Worm (Caenorhabditis elegans) whole organism, early embryonic: ENCODE results near the gene egl-43.

Source experiments
- B0310.2 ChIP-seq: sonication (generic microtip); optimal IDR thresholded peaks from 2 replicates; lab custom pipeline; 2016; ENCODE audit warnings: mild to moderate bottlenecking, missing genetic modification characterization, missing compliant biosample characterization
- F13C5.2 ChIP-seq: sonication (generic microtip); optimal IDR thresholded peaks from 2 replicates; lab custom pipeline; 2017; ENCODE audit warnings: mild to moderate bottlenecking, missing genetic modification characterization, inconsistent platforms, missing compliant biosample characterization
- aly-1 ChIP-seq: sonication (generic microtip); optimal IDR thresholded peaks from 2 replicates; lab custom pipeline; 2016; ENCODE audit warnings: missing genetic modification characterization, missing compliant biosample characterization
- ama-1 ChIP-seq: fragments of 150-350 bp; optimal IDR thresholded peaks from 2 replicates; lab custom pipeline; 2014
- ceh-13 ChIP-seq: fragments of 200-800 bp; sonication (Bioruptor generic); optimal IDR thresholded peaks from 2 replicates; lab custom pipeline; 2018; ENCODE audit warnings: mild to moderate bottlenecking, missing genetic modification characterization, missing compliant biosample characterization
- ceh-36 ChIP-seq: sonication (generic microtip); optimal IDR thresholded peaks from 2 replicates; lab custom pipeline; 2016; ENCODE audit warnings: missing genetic modification characterization, inconsistent platforms, missing compliant biosample characterization
- ets-7 ChIP-seq: sonication (generic microtip); optimal IDR thresholded peaks from 2 replicates; lab custom pipeline; 2016; ENCODE audit warnings: missing genotype, missing genetic modification characterization, missing compliant biosample characterization
- flt-1 ChIP-seq: fragments of 200-800 bp; sonication (Bioruptor generic); IDR thresholded peaks from 2 replicates; pipeline ENCODE4 v1.3.6; 2022; ENCODE audit warnings: missing genetic modification characterization, missing compliant biosample characterization
- hmbx-1 ChIP-seq: sonication (generic microtip); optimal IDR thresholded peaks from 2 replicates; lab custom pipeline; 2016; ENCODE audit warnings: mild to moderate bottlenecking, missing genetic modification characterization, missing compliant biosample characterization
- hmg-4 ChIP-seq: fragments of 200-800 bp; sonication (Bioruptor generic); optimal IDR thresholded peaks from 2 replicates; lab custom pipeline; 2018; ENCODE audit warnings: mild to moderate bottlenecking, missing genetic modification characterization, missing compliant biosample characterization
- hnd-1 ChIP-seq: sonication (generic microtip); optimal IDR thresholded peaks from 2 replicates; lab custom pipeline; 2016; ENCODE audit warnings: missing genetic modification characterization, missing compliant biosample characterization
- pes-1 ChIP-seq: fragments of 200-800 bp; sonication (Bioruptor generic); IDR thresholded peaks from 2 replicates; pipeline ENCODE4 v1.3.6; 2022; ENCODE audit warnings: missing genetic modification reagents, missing genetic modification characterization, missing compliant biosample characterization
- scrt-1 ChIP-seq: fragments of 200-800 bp; sonication (Bioruptor generic); IDR thresholded peaks from 2 replicates; pipeline ENCODE4 v1.3.6; 2022; ENCODE audit warnings: missing genetic modification characterization, missing compliant biosample characterization
- sea-1 ChIP-seq: fragments of 200-800 bp; sonication (Bioruptor generic); conservative IDR thresholded peaks from 2 replicates; pipeline ENCODE4 v1.3.6; 2022; ENCODE audit warnings: missing genetic modification characterization, missing compliant biosample characterization
- tbx-11 ChIP-seq: fragments of 200-800 bp; sonication (Bioruptor generic); IDR thresholded peaks from 2 replicates; pipeline ENCODE4 v1.3.6; 2022; ENCODE audit warnings: missing genetic modification characterization, missing compliant biosample characterization
- tbx-37 ChIP-seq: fragments of 200-800 bp; sonication (Bioruptor generic); conservative IDR thresholded peaks from 2 replicates; pipeline ENCODE4 v1.3.6; 2022; ENCODE audit warnings: missing genetic modification reagents, missing genetic modification characterization, missing compliant biosample characterization
- tra-4 ChIP-seq: sonication (generic microtip); optimal IDR thresholded peaks from 2 replicates; lab custom pipeline; 2017; ENCODE audit warnings: missing genetic modification characterization, missing compliant biosample characterization

egl-43 gene

DNA sequence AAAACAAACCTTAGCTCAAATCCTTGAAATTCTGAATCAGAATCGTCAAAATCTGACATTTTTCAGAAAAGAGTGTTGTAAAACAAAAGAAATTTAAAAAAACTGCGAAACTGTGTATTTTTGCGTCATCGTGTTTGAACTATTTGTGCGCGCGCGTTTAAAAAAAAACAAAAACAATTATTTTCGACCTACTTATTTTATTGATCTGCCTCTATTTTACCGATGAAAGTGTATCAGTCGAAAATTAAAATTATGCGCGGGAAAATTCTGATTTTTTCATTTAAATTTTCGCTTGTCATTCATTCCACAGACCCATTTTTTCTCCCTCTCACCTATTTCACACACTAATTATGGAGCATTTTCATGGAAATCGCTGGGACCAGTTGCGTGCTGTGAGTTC lies 16.1 kb upstream of the egl-43 start, which contains the start of the genes C05C10.7 and C05C10.5:
TSS of gene C05C10.7 (minus strand) at position 95 of the 400 bp plus-strand sequence.
TSS of gene C05C10.5 (plus strand) at position 164 of the 400 bp plus-strand sequence.
- TF ChIP-seq flt-1 = no peak
- no peak for TF ChIP-seq scrt-1 (GFP tag; lab: Robert Waterston, UW)
- no peak for TF ChIP-seq F13C5.2 (tag; lab: Kevin White, UChicago)
- no peak for TF ChIP-seq tbx-11 (GFP tag; lab: Robert Waterston, UW)
- no peak for TF ChIP-seq tra-4
- no peak for TF ChIP-seq B0310.2 (tag; lab: Kevin White, UChicago)
- no peak for TF ChIP-seq hmbx-1 (tag; lab: Kevin White, UChicago)
- no peak for TF ChIP-seq aly-1 (tag; lab: Kevin White, UChicago)
- TF ChIP-seq tbx-37 = no peak
- TF ChIP-seq ama-1 (lab: Kevin White, UChicago) = no peak

DNA sequence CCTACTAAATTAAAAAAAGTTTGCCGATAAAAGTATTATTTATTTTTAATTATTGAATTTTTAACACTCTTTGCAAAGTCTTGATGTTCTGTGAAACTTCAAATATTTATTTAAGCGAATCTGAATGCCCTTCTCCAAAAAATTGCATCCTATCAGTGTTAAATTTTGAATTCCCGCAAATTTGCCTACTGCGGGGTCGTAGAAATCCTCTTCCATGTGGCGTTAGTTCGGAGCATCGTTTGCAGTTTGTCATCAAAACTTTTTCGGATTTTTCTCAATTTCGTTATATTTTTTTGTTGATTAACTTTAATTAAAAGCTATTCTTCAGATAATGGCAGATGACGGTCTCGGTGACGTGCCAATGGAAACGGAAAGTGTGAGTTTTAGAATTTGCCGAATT lies 14.6 kb upstream of the egl-43 start, which contains the start of gene ufd-3:
TSS of gene ufd-3 (plus strand) at position 324 of the 400 bp plus-strand sequence.
- no peak for TF ChIP-seq ceh-36 (tag; lab: Kevin White, UChicago)
- no peak for TF ChIP-seq sea-1 (GFP tag; lab: Robert Waterston, UW)
- no peak for TF ChIP-seq tbx-11 (GFP tag; lab: Robert Waterston, UW)
- no peak for TF ChIP-seq hmg-4 (GFP tag; lab: Kevin White, UChicago)
- no peak for TF ChIP-seq ceh-13 (GFP tag; lab: Kevin White, UChicago)
- TF ChIP-seq tbx-37 = peak; percentile 87
- TF ChIP-seq aly-1 (tag; lab: Kevin White, UChicago) = no peak
- TF ChIP-seq scrt-1 (GFP tag; lab: Robert Waterston, UW) = no peak
- peak; percentile 47; the same call in 1 of the 2 replicates for TF ChIP-seq flt-1
- TF ChIP-seq B0310.2 (tag; lab: Kevin White, UChicago) = no peak
- TF ChIP-seq hmbx-1 (tag; lab: Kevin White, UChicago) = no peak
- TF ChIP-seq F13C5.2 (tag; lab: Kevin White, UChicago) = peak; percentile 57
- no peak; the same call in 1 of the 2 replicates for TF ChIP-seq pes-1
- no peak for TF ChIP-seq hnd-1
- no peak for TF ChIP-seq tra-4
- TF ChIP-seq ets-7 = no peak
- TF ChIP-seq ama-1 (lab: Kevin White, UChicago) = no peak

DNA sequence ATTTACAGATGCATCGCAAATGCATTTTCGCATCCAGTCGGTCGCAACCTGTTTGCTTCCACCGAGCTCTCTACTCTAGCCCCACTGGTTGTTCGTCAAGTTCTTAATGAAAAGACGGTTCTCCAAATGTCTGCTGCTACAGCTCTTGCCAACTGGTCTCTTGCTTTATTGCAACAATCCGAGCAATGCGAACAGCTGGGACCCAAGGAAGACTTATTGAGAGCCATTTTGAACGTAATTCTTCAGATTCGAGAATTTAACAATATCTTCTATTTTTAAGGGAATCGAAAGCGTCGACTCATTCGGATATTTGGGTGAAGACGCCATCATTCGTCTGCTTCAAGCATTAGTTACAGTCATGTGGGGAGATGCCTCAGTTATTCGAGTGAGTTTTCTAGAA lies 11.7 kb upstream of the egl-43 start:
- TF ChIP-seq tra-4 = no peak
- TF ChIP-seq hmbx-1 (tag; lab: Kevin White, UChicago) = no peak
- TF ChIP-seq pes-1 = no peak
- no peak for TF ChIP-seq F13C5.2 (tag; lab: Kevin White, UChicago)
- no peak for TF ChIP-seq scrt-1 (GFP tag; lab: Robert Waterston, UW)
- no peak for TF ChIP-seq ama-1 (lab: Kevin White, UChicago)
- no peak for TF ChIP-seq sea-1 (GFP tag; lab: Robert Waterston, UW)
- no peak for TF ChIP-seq aly-1 (tag; lab: Kevin White, UChicago)
- TF ChIP-seq ceh-36 (tag; lab: Kevin White, UChicago) = no peak
- no peak for TF ChIP-seq hnd-1
- TF ChIP-seq tbx-11 (GFP tag; lab: Robert Waterston, UW) = no peak
- no peak for TF ChIP-seq B0310.2 (tag; lab: Kevin White, UChicago)
- TF ChIP-seq flt-1 = no peak

DNA sequence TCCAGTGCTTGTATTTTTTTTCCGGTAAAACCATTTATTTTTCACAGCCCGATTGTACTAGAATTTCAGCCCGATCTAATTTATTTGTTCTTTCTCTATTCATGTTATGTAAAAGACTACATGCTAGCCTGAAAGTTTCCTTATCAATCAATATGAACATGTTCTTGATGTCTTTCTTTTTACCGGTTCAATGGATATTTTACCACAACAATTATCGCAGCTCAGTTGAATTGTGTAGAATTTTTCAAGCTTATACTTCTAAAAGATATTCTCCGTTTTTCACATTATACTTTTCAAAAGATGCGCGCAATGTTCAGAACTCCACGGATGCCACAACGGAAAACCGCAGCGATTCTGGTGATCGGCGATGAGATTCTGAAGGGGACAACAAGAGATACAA lies 11.1 kb upstream of the egl-43 start, which contains the start of gene flad-1:
TSS of gene flad-1 (plus strand) at position 301 of the 400 bp plus-strand sequence.
- TF ChIP-seq aly-1 (tag; lab: Kevin White, UChicago) (no peak), pes-1 (no peak), tra-4 (no peak), hmg-4 (GFP tag; lab: Kevin White, UChicago) (no peak), scrt-1 (GFP tag; lab: Robert Waterston, UW) (no peak), hnd-1 (no peak), B0310.2 (tag; lab: Kevin White, UChicago) (no peak)

DNA sequence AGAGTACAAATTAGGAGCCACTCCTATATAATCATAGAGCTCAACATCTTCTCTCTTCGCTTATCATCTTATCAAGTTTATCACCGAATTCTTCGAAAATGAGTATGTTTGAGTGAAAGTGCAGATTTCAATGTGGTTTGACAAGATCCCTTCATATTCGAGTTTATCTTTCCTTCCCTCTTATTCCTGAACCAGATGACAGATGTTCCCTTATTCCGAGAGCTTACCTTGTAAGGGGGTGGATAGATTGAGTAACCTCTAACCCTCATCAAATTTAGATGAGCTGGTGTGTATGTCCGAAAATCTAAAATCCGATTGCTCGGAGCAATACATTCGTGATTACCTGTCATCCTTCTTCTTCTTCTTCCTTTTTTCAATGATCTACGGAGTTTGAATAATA lies 6.3 kb upstream of the egl-43 start:
- TF ChIP-seq ceh-13 (GFP tag; lab: Kevin White, UChicago) = no peak
- no peak for TF ChIP-seq tra-4
- TF ChIP-seq scrt-1 (GFP tag; lab: Robert Waterston, UW) = no peak
- no peak for TF ChIP-seq hmg-4 (GFP tag; lab: Kevin White, UChicago)
- TF ChIP-seq F13C5.2 (tag; lab: Kevin White, UChicago) = no peak
- no peak for TF ChIP-seq ama-1 (lab: Kevin White, UChicago)

DNA sequence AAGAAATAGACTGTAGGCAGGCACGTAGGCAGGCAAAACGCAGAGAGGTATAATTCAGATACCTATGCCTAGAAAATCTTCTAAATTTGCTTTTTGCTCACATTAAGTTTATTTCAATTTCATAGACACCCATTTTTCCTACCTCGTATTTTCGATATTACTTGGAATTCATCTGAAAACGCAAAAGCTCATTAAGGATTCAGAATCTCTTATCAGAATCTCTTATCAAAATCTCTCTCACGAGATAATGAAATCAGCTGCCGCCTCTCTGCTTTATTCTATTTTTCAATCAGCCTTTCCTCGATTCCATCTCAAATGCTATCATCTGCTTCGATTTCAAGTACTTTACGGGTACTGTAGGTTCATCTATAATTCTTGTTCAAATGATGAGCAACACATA lies 3.1 kb upstream of the egl-43 start:
- no peak for TF ChIP-seq ceh-36 (tag; lab: Kevin White, UChicago)
- no peak for TF ChIP-seq hnd-1
- TF ChIP-seq sea-1 (GFP tag; lab: Robert Waterston, UW) = no peak
- no peak for TF ChIP-seq pes-1
- TF ChIP-seq aly-1 (tag; lab: Kevin White, UChicago) = no peak
- no peak for TF ChIP-seq tra-4
- TF ChIP-seq B0310.2 (tag; lab: Kevin White, UChicago) = no peak
- no peak for TF ChIP-seq ama-1 (lab: Kevin White, UChicago)
- TF ChIP-seq ceh-13 (GFP tag; lab: Kevin White, UChicago) = no peak
- no peak for TF ChIP-seq F13C5.2 (tag; lab: Kevin White, UChicago)
- TF ChIP-seq tbx-11 (GFP tag; lab: Robert Waterston, UW) = no peak
- no peak for TF ChIP-seq hmbx-1 (tag; lab: Kevin White, UChicago)
- no peak for TF ChIP-seq hmg-4 (GFP tag; lab: Kevin White, UChicago)
- no peak for TF ChIP-seq flt-1

DNA sequence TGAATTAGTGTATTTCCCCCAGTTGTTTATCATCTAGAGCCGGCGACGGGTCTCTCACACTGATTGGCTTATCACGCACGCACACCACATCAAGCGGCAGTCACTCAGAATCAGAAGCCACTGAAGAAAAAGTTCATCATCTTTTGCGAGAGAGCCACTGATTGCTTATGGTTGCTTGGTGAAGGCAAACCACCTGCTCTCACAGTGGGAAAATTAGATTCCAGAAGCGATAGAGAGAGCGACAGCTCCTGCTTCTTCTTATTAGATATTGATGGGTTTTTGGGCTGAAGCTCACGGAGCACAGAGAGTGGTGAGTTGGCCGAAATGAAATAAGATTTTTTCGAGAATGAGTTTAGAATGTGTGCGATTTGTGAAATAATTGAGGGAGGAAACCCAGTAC lies 1.1 kb downstream of the egl-43 start:
- no peak for TF ChIP-seq flt-1

DNA sequence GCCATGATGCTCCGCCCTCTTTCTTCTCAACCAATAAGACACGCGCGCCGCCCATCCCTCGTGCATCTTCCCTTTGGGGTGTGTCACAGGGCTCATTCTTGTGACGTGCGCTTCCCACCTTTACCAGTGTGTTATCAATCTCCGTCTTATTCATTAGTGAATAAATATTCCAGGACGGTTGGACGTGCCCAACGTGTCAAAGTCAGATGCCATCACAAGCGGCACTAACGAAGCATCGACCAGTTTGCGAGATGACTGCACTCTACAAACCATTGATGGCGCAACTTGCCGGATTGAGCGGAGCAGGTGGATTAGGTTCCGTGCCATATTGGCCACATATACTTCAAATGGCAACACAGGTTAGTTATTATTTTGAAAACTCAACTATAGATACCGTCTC lies 5.1 kb downstream of the egl-43 start:
- TF ChIP-seq tbx-37 (no peak), F13C5.2 (tag; lab: Kevin White, UChicago) (no peak), ceh-13 (GFP tag; lab: Kevin White, UChicago) (no peak), scrt-1 (GFP tag; lab: Robert Waterston, UW) (no peak), pes-1 (no peak), aly-1 (tag; lab: Kevin White, UChicago) (no peak), sea-1 (GFP tag; lab: Robert Waterston, UW) (no peak), hmg-4 (GFP tag; lab: Kevin White, UChicago) (no peak), hnd-1 (no peak), tra-4 (no peak), ceh-36 (tag; lab: Kevin White, UChicago) (no peak)
